Fruit fly (Drosophila melanogaster) whole organism, embryonic: ENCODE results near the gene CG43815.

Experiments used
- Adf1 ChIP-seq: fragments of 200-800 bp; sonication (Bioruptor generic); IDR thresholded peaks from 2 replicates; pipeline ENCODE4 v1.3.6; 2022; ENCODE audit warnings: missing biosample characterization, missing genetic modification characterization
- Aef1 ChIP-seq: fragments of 200-800 bp; sonication (Bioruptor generic); IDR thresholded peaks from 3 replicates; pipeline ENCODE4 v1.3.6; 2022; ENCODE audit warnings: missing biosample characterization, missing genetic modification characterization
- Atf6 ChIP-seq: fragments of 200-800 bp; sonication (Bioruptor generic); IDR thresholded peaks from 2 replicates; pipeline ENCODE4 v1.3.6; 2022; ENCODE audit warnings: missing biosample characterization, missing genetic modification characterization
- Bdp1 ChIP-seq: fragments of 200-800 bp; sonication (Bioruptor generic); optimal IDR thresholded peaks from 3 replicates; lab custom pipeline; 2016; ENCODE audit warnings: missing biosample characterization, missing genetic modification characterization
- Blimp-1 ChIP-seq: fragments of 200-800 bp; sonication (Bioruptor generic); optimal IDR thresholded peaks from 3 replicates; lab custom pipeline; 2018; ENCODE audit warnings: missing biosample characterization, missing genetic modification characterization, mild to moderate bottlenecking, moderate library complexity, missing genetic modification reagents
- CG10274 ChIP-seq: fragments of 200-800 bp; sonication (Bioruptor generic); optimal IDR thresholded peaks from 3 replicates; lab custom pipeline; 2017; ENCODE audit warnings: missing biosample characterization, mild to moderate bottlenecking, missing genetic modification characterization
- CG10565 ChIP-seq: fragments of 200-800 bp; sonication (Bioruptor generic); optimal IDR thresholded peaks from 3 replicates; lab custom pipeline; 2016; ENCODE audit warnings: missing biosample characterization, mild to moderate bottlenecking, missing genetic modification characterization
- CG11398 ChIP-seq: fragments of 200-800 bp; sonication (Bioruptor generic); optimal IDR thresholded peaks from 2 replicates; lab custom pipeline; 2016; ENCODE audit warnings: missing biosample characterization, missing genetic modification characterization
- CG13624 ChIP-seq: fragments of 200-800 bp; sonication (Bioruptor generic); optimal IDR thresholded peaks from 2 replicates; lab custom pipeline; 2016; ENCODE audit warnings: missing biosample characterization, missing genetic modification characterization
- CG15011 ChIP-seq: fragments of 200-800 bp; sonication (Bioruptor generic); optimal IDR thresholded peaks from 3 replicates; lab custom pipeline; 2018; ENCODE audit warnings: missing biosample characterization, mild to moderate bottlenecking, missing genetic modification characterization
- CG1602 ChIP-seq: fragments of 200-800 bp; sonication (Bioruptor generic); optimal IDR thresholded peaks from 3 replicates; lab custom pipeline; 2016; ENCODE audit warnings: missing biosample characterization, missing genetic modification characterization
- CG2202 ChIP-seq: fragments of 200-800 bp; sonication (Bioruptor generic); optimal IDR thresholded peaks from 2 replicates; lab custom pipeline; 2018; ENCODE audit warnings: missing biosample characterization, mild to moderate bottlenecking, missing genetic modification characterization
- CG31388 ChIP-seq: fragments of 200-800 bp; sonication (Bioruptor generic); optimal IDR thresholded peaks from 2 replicates; lab custom pipeline; 2016; ENCODE audit warnings: missing biosample characterization, missing genetic modification characterization
- CG31441 ChIP-seq: fragments of 200-800 bp; sonication (Bioruptor generic); IDR thresholded peaks from 2 replicates; pipeline ENCODE4 v1.3.6; 2022; ENCODE audit warnings: missing biosample characterization, missing genetic modification characterization
- CG6689 ChIP-seq: fragments of 200-800 bp; sonication (Bioruptor generic); IDR thresholded peaks from 2 replicates; pipeline ENCODE4 v1.3.6; 2022; ENCODE audit warnings: missing biosample characterization, missing genetic modification characterization
- CG7963 ChIP-seq: fragments of 200-800 bp; sonication (Bioruptor generic); IDR thresholded peaks from 3 replicates; pipeline ENCODE4 v1.3.6; 2022; ENCODE audit warnings: missing biosample characterization, missing genetic modification characterization; ENCODE audit not compliant: partially characterized antibody
- CG9437 ChIP-seq: fragments of 200-800 bp; sonication (Bioruptor generic); optimal IDR thresholded peaks from 2 replicates; lab custom pipeline; 2018; ENCODE audit warnings: missing biosample characterization, mild to moderate bottlenecking, missing genetic modification characterization
- CG9797 ChIP-seq: fragments of 200-800 bp; sonication (Bioruptor generic); optimal IDR thresholded peaks from 3 replicates; lab custom pipeline; 2018; ENCODE audit warnings: missing biosample characterization, mild to moderate bottlenecking, missing genetic modification characterization
- E2f1 ChIP-seq: fragments of 200-800 bp; sonication (Bioruptor generic); IDR thresholded peaks from 2 replicates; pipeline ENCODE4 v1.3.6; 2022; ENCODE audit warnings: missing biosample characterization, missing genetic modification characterization
- Elba2 ChIP-seq: fragments of 200-800 bp; sonication (Bioruptor generic); optimal IDR thresholded peaks from 3 replicates; lab custom pipeline; 2016; ENCODE audit warnings: missing biosample characterization, missing genetic modification characterization
- Fer3 ChIP-seq: fragments of 200-800 bp; sonication (Bioruptor generic); optimal IDR thresholded peaks from 2 replicates; lab custom pipeline; 2018; ENCODE audit warnings: missing biosample characterization, mild to moderate bottlenecking, missing genetic modification characterization, moderate library complexity
- Hmx ChIP-seq: fragments of 200-800 bp; sonication (Bioruptor generic); optimal IDR thresholded peaks from 2 replicates; lab custom pipeline; 2016; ENCODE audit warnings: missing biosample characterization, missing genetic modification characterization
- Hr78 ChIP-seq, 2 experiments: fragments of 200-800 bp in 1 of 2; fragments of >200 bp in 1 of 2; sonication (Bioruptor generic) in 1 of 2; optimal IDR thresholded peaks; 2 replicates each; lab custom pipeline; 2017 to 2019; ENCODE audit warnings: missing biosample characterization in 2 of 2, missing genetic modification characterization in 2 of 2, mild to moderate bottlenecking in 1 of 2, moderate library complexity in 1 of 2
- Meics ChIP-seq: fragments of 200-800 bp; sonication (Bioruptor generic); optimal IDR thresholded peaks from 2 replicates; lab custom pipeline; 2017; ENCODE audit warnings: missing biosample characterization, mild to moderate bottlenecking, missing genetic modification characterization
- Opbp ChIP-seq: fragments of 200-800 bp; sonication (Bioruptor generic); IDR thresholded peaks from 3 replicates; pipeline ENCODE4 v1.3.6; 2022; ENCODE audit warnings: missing biosample characterization, missing genetic modification characterization; ENCODE audit not compliant: partially characterized antibody
- Sin3A ChIP-seq: fragments of >200 bp; optimal IDR thresholded peaks from 2 replicates; lab custom pipeline; 2018
- Sox102F ChIP-seq: fragments of 200-800 bp; sonication (Bioruptor generic); optimal IDR thresholded peaks from 2 replicates; lab custom pipeline; 2018; ENCODE audit warnings: missing biosample characterization, mild to moderate bottlenecking, missing genetic modification characterization, moderate library complexity
- Stat92E ChIP-seq, 3 experiments: fragments of >200 bp in 2 of 3; fragments of 200-800 bp in 1 of 3; sonication (Bioruptor generic) in 1 of 3; optimal IDR thresholded peaks; 2 replicates each; lab custom pipeline; 2017 to 2019; ENCODE audit warnings: missing biosample characterization in 3 of 3, missing genetic modification characterization in 3 of 3, mild to moderate bottlenecking in 1 of 3, moderate library complexity in 1 of 3
- YL-1 ChIP-seq: fragments of 200-800 bp; sonication (Bioruptor generic); optimal IDR thresholded peaks from 3 replicates; lab custom pipeline; 2017; ENCODE audit warnings: missing biosample characterization, mild to moderate bottlenecking, missing genetic modification characterization
- ac ChIP-seq: fragments of 200-800 bp; sonication (Bioruptor generic); optimal IDR thresholded peaks from 3 replicates; lab custom pipeline; 2017; ENCODE audit warnings: missing biosample characterization, mild to moderate bottlenecking, missing genetic modification characterization
- ap ChIP-seq: fragments of 200-800 bp; sonication (Bioruptor generic); IDR thresholded peaks from 2 replicates; pipeline ENCODE4 v1.3.6; 2022; ENCODE audit warnings: missing biosample characterization, missing genetic modification characterization
- bcd ChIP-seq: fragments of 200-800 bp; sonication (Bioruptor generic); optimal IDR thresholded peaks from 2 replicates; lab custom pipeline; 2017; ENCODE audit warnings: missing biosample characterization, mild to moderate bottlenecking, missing genetic modification characterization
- caup ChIP-seq: fragments of 200-800 bp; sonication (Bioruptor generic); optimal IDR thresholded peaks from 3 replicates; lab custom pipeline; 2017; ENCODE audit warnings: missing biosample characterization, mild to moderate bottlenecking, missing genetic modification characterization, moderate library complexity; ENCODE audit not compliant: severe bottlenecking
- dimm ChIP-seq: fragments of 200-800 bp; sonication (Bioruptor generic); IDR thresholded peaks from 2 replicates; pipeline ENCODE4 v1.3.6; 2022; ENCODE audit warnings: missing biosample characterization, missing genetic modification characterization
- ewg ChIP-seq: fragments of 200-800 bp; sonication (Bioruptor generic); optimal IDR thresholded peaks from 3 replicates; lab custom pipeline; 2017; ENCODE audit warnings: mild to moderate bottlenecking, missing biosample characterization, missing genetic modification reagents, missing genetic modification characterization
- fd64A ChIP-seq: fragments of 200-800 bp; sonication (Bioruptor generic); optimal IDR thresholded peaks from 3 replicates; lab custom pipeline; 2018; ENCODE audit warnings: missing biosample characterization, mild to moderate bottlenecking, missing genetic modification characterization
- lmd ChIP-seq: fragments of 200-800 bp; sonication (Bioruptor generic); IDR thresholded peaks from 2 replicates; pipeline ENCODE4 v1.3.6; 2022; ENCODE audit warnings: missing biosample characterization, missing genetic modification characterization
- peb ChIP-seq: fragments of 200-800 bp; sonication (Bioruptor generic); IDR thresholded peaks from 2 replicates; pipeline ENCODE4 v1.3.6; 2022; ENCODE audit warnings: missing biosample characterization, missing genetic modification characterization
- prd ChIP-seq, 3 experiments: fragments of >200 bp in 2 of 3; fragments of 200-800 bp in 1 of 3; sonication (Bioruptor generic) in 1 of 3; optimal IDR thresholded peaks in 2 of 3; IDR thresholded peaks in 1 of 3; 2 replicates in 2 of 3; 3 replicates in 1 of 3; pipeline versions ENCODE4 v1.3.6 to Lab custom; 2017 to 2022; ENCODE audit warnings: missing biosample characterization in 1 of 3, missing genetic modification characterization in 1 of 3
- psq ChIP-seq: fragments of 200-800 bp; sonication (Bioruptor generic); optimal IDR thresholded peaks from 2 replicates; lab custom pipeline; 2017; ENCODE audit warnings: missing biosample characterization, missing genetic modification characterization
- rib ChIP-seq: fragments of 200-800 bp; sonication (Bioruptor generic); IDR thresholded peaks from 2 replicates; pipeline ENCODE4 v1.3.6; 2022; ENCODE audit warnings: missing biosample characterization, missing genetic modification characterization
- ro ChIP-seq: fragments of 200-800 bp; sonication (Bioruptor generic); IDR thresholded peaks from 2 replicates; pipeline ENCODE4 v1.3.6; 2022; ENCODE audit warnings: missing biosample characterization, missing genetic modification characterization
- salm ChIP-seq: fragments of 200-800 bp; sonication (Bioruptor generic); optimal IDR thresholded peaks from 2 replicates; lab custom pipeline; 2018; ENCODE audit warnings: missing biosample characterization, mild to moderate bottlenecking, missing genetic modification characterization
- sqz ChIP-seq: fragments of 200-800 bp; sonication (Bioruptor generic); optimal IDR thresholded peaks from 3 replicates; lab custom pipeline; 2018; ENCODE audit warnings: missing biosample characterization, mild to moderate bottlenecking, missing genetic modification characterization
- tin ChIP-seq: fragments of 200-800 bp; sonication (Bioruptor generic); optimal IDR thresholded peaks from 3 replicates; lab custom pipeline; 2016; ENCODE audit warnings: missing biosample characterization, missing genetic modification characterization
- trem ChIP-seq: fragments of 200-800 bp; optimal IDR thresholded peaks from 3 replicates; lab custom pipeline; 2019; ENCODE audit warnings: missing biosample characterization, mild to moderate bottlenecking, missing genetic modification characterization, moderate library complexity

The CG43815 gene

DNA sequence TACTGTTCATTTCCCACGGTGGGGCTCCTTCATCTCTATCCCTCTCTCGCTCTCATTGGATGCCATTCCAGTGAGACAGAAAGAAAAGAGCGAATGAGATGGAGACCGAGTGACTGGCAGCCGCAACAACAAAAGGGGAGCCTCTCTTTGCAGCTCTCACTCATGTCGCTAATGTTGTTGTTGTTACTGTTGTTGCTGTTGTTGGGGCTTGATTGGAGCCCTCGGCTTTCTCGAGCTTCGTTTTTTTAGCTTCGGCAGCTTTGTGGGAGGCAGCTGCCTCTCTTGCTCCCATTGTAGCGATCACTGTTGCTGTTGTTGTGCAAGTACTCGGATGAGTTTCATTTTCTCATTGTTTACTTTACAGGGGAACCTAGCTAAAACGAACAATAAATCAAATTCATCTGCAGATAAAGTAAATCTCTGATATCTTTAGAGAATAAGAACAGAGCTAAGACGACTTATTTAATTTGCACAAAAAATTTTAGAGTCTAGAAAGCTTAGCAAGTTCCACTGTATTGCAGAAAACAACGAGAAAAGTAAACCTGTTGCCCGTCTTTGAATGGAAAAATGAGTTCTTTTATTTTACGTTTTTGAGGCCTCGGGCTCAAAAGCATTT, 41.7 kb upstream of the CG43815 start (continued):
- peak; percentile 3 for TF ChIP-seq bcd (GFP tag; lab: Kevin White, UChicago)
- no peak for TF ChIP-seq YL-1 (GFP tag; lab: Kevin White, UChicago)
- peak; percentile 66 for TF ChIP-seq lmd (GFP tag; lab: Robert Waterston, UW)
- no peak for TF ChIP-seq dimm (GFP tag; lab: Robert Waterston, UW)
- no peak for TF ChIP-seq CG31388 (GFP tag; lab: Kevin White, UChicago)
- TF ChIP-seq Sox102F (GFP tag; lab: Kevin White, UChicago), result peak; percentile 75
- TF ChIP-seq CG9797, result no peak
- no peak for TF ChIP-seq Elba2
- no peak for TF ChIP-seq prd (optimal IDR thresholded peaks at IDR 0.05; lab: Kevin White, UChicago)
- peak; percentile 77 for TF ChIP-seq prd (GFP tag; IDR thresholded peaks at IDR 0.05; lab: Robert Waterston, UW)
- TF ChIP-seq CG9437, result no peak
- TF ChIP-seq CG10565 (GFP tag; lab: Kevin White, UChicago), result no peak
- TF ChIP-seq Aef1 (GFP tag; lab: Robert Waterston, UW), result peak; percentile 58; the same call in 2 of the 3 replicates
- TF ChIP-seq rib (GFP tag; lab: Robert Waterston, UW), result no peak
- TF ChIP-seq Stat92E (GFP tag; optimal IDR thresholded peaks at IDR 0.05; lab: Kevin White, UChicago), result no peak
- TF ChIP-seq peb (GFP tag; lab: Robert Waterston, UW), result peak; percentile 53; the same call in 1 of the 2 replicates
- no peak for TF ChIP-seq psq (GFP tag; lab: Kevin White, UChicago)
- no peak for TF ChIP-seq ro
- no peak for TF ChIP-seq sqz (GFP tag; lab: Kevin White, UChicago)
- no peak for TF ChIP-seq Sin3A (lab: Kevin White, UChicago)
- TF ChIP-seq ac (GFP tag; lab: Kevin White, UChicago), result no peak
- peak; percentile 46 for TF ChIP-seq CG6689
- TF ChIP-seq ap (GFP tag; lab: Robert Waterston, UW), result peak; percentile 38; the same call in 1 of the 2 replicates
- peak; percentile 13 for TF ChIP-seq trem (tag; lab: Kevin White, UChicago)
- TF ChIP-seq caup, result no peak
- no peak for TF ChIP-seq Meics (GFP tag; lab: Kevin White, UChicago)
- TF ChIP-seq E2f1 (GFP tag; lab: Robert Waterston, UW), result peak; percentile 55
- TF ChIP-seq Hr78 (GFP tag; optimal IDR thresholded peaks at IDR 0.05; lab: Kevin White, UChicago), result no peak
- peak; percentile 33 for TF ChIP-seq CG13624 (GFP tag; lab: Kevin White, UChicago)
- TF ChIP-seq Atf6, result peak; percentile 72
- TF ChIP-seq Fer3, result peak; percentile 28
- no peak for TF ChIP-seq CG10274 (GFP tag; lab: Kevin White, UChicago)
- no peak for TF ChIP-seq Bdp1 (GFP tag; lab: Kevin White, UChicago)
- no peak for TF ChIP-seq Opbp
- no peak for TF ChIP-seq CG2202 (tag; lab: Kevin White, UChicago)
- TF ChIP-seq fd64A, result no peak
- TF ChIP-seq ewg (GFP tag; lab: Kevin White, UChicago), result peak; percentile 44
- TF ChIP-seq Adf1 (GFP tag; lab: Robert Waterston, UW), result no peak
- no peak for TF ChIP-seq salm (tag; lab: Kevin White, UChicago)
- no peak for TF ChIP-seq CG11398
- peak; percentile 59 for TF ChIP-seq CG31441 (GFP tag; lab: Robert Waterston, UW)
- TF ChIP-seq tin, result peak; percentile 56
- TF ChIP-seq Hmx (GFP tag; lab: Kevin White, UChicago), result no peak
- no peak for TF ChIP-seq CG15011 (GFP tag; lab: Kevin White, UChicago)
- TF ChIP-seq CG7963 (GFP tag; lab: Robert Waterston, UW), result no peak
- TF ChIP-seq Blimp-1 (GFP tag; lab: Kevin White, UChicago), result peak; percentile 70
- TF ChIP-seq CG1602 (GFP tag; lab: Kevin White, UChicago), result peak; percentile 48
